Worm (Caenorhabditis elegans): ENCODE measurements around the gene mel-32.

DNA sequence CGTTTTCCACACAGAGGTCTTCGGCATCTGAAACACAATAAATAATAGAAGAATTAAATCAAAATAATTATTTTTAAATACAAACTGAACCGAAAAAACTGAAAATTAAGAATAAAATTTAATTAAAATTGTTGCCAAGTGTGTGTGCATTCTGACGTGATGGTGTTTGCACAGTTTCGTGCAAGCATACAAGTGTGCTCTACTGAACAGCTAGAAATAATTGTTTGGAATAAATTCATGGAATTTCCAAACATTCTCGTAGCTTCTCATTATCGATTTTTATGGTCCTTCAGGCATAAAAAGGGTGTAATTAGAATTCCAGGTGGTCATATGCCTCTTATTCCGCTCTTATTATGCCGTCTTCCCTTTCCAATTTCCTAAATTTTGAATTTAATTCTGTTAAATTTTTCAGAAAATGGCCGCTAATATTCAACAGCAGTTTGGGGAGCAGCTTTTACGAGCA, 11.0 kb downstream of the mel-32 start, which contains the start of the genes mrps-17 and txdc-9:
- no peak for TF ChIP-seq skn-1 (tag; optimal IDR thresholded peaks at IDR 0.05)
- no peak for TF ChIP-seq madf-5 (GFP tag; IDR thresholded peaks at IDR 0.05)
- no peak for TF ChIP-seq php-3 (GFP tag; IDR thresholded peaks at IDR 0.05)
- no peak for TF ChIP-seq lin-1 (GFP tag; IDR thresholded peaks at IDR 0.05)
- TF ChIP-seq lin-39 (tag; optimal IDR thresholded peaks at IDR 0.05), result no peak
- peak; percentile 75 for TF ChIP-seq dpl-1 (GFP tag; optimal IDR thresholded peaks at IDR 0.05)
- no peak for TF ChIP-seq ceh-20 (GFP tag; IDR thresholded peaks at IDR 0.05)
- no peak for TF ChIP-seq fos-1 (tag; optimal IDR thresholded peaks at IDR 0.05)
- no peak for TF ChIP-seq ZK546.5 (tag; optimal IDR thresholded peaks at IDR 0.05)
- no peak for TF ChIP-seq pqm-1 (tag; optimal IDR thresholded peaks at IDR 0.05)
- TF ChIP-seq mxl-2 (GFP tag; conservative IDR thresholded peaks at IDR 0.05), result no peak
- no peak for TF ChIP-seq pha-4 (GFP tag; IDR thresholded peaks at IDR 0.05)
- TF ChIP-seq pha-4 (tag; optimal IDR thresholded peaks at IDR 0.05), result peak; percentile 58
- no peak for TF ChIP-seq snpc-4 (tag; optimal IDR thresholded peaks at IDR 0.05)
- no peak for TF ChIP-seq attf-4 (tag; optimal IDR thresholded peaks at IDR 0.05)
